Worm (Caenorhabditis elegans) whole organism, early embryonic: Measurements from ENCODE around the gene dohh-1.

Experiments
- F13C5.2 ChIP-seq: sonication (generic microtip); optimal IDR thresholded peaks from 2 replicates; lab custom pipeline; 2017; ENCODE audit warnings: mild to moderate bottlenecking, missing genetic modification characterization, inconsistent platforms, missing compliant biosample characterization
- aly-1 ChIP-seq: sonication (generic microtip); optimal IDR thresholded peaks from 2 replicates; lab custom pipeline; 2016; ENCODE audit warnings: missing genetic modification characterization, missing compliant biosample characterization
- ama-1 ChIP-seq: fragments of 150-350 bp; optimal IDR thresholded peaks from 2 replicates; lab custom pipeline; 2014
- ceh-13 ChIP-seq: fragments of 200-800 bp; sonication (Bioruptor generic); optimal IDR thresholded peaks from 2 replicates; lab custom pipeline; 2018; ENCODE audit warnings: mild to moderate bottlenecking, missing genetic modification characterization, missing compliant biosample characterization
- flt-1 ChIP-seq: fragments of 200-800 bp; sonication (Bioruptor generic); IDR thresholded peaks from 2 replicates; pipeline ENCODE4 v1.3.6; 2022; ENCODE audit warnings: missing genetic modification characterization, missing compliant biosample characterization
- hmbx-1 ChIP-seq: sonication (generic microtip); optimal IDR thresholded peaks from 2 replicates; lab custom pipeline; 2016; ENCODE audit warnings: mild to moderate bottlenecking, missing genetic modification characterization, missing compliant biosample characterization
- hnd-1 ChIP-seq: sonication (generic microtip); optimal IDR thresholded peaks from 2 replicates; lab custom pipeline; 2016; ENCODE audit warnings: missing genetic modification characterization, missing compliant biosample characterization
- scrt-1 ChIP-seq: fragments of 200-800 bp; sonication (Bioruptor generic); IDR thresholded peaks from 2 replicates; pipeline ENCODE4 v1.3.6; 2022; ENCODE audit warnings: missing genetic modification characterization, missing compliant biosample characterization
- tbx-11 ChIP-seq: fragments of 200-800 bp; sonication (Bioruptor generic); IDR thresholded peaks from 2 replicates; pipeline ENCODE4 v1.3.6; 2022; ENCODE audit warnings: missing genetic modification characterization, missing compliant biosample characterization
- tbx-37 ChIP-seq: fragments of 200-800 bp; sonication (Bioruptor generic); conservative IDR thresholded peaks from 2 replicates; pipeline ENCODE4 v1.3.6; 2022; ENCODE audit warnings: missing genetic modification reagents, missing genetic modification characterization, missing compliant biosample characterization

ce11 chrII:10547311-10547710 lies 32.4 kb upstream of the dohh-1 start:
- TF ChIP-seq aly-1 (tag; lab: Kevin White, UChicago) (peak; percentile 43), ama-1 (no peak), hmbx-1 (no peak), ceh-13 (GFP tag; lab: Kevin White, UChicago) (no peak), hnd-1 (no peak), F13C5.2 (tag; lab: Kevin White, UChicago) (no peak), scrt-1 (GFP tag; lab: Robert Waterston, UW) (no peak), flt-1 (GFP tag; lab: Robert Waterston, UW) (no peak), tbx-37 (GFP tag; lab: Robert Waterston, UW) (no peak), tbx-11 (GFP tag; lab: Robert Waterston, UW) (no peak)
